Worm (Caenorhabditis elegans) whole organism, young adult: ENCODE results near the gene twk-32.

Experiments
- C06A6.2 ChIP-seq: fragments of 200-800 bp; sonication (Bioruptor generic); conservative IDR thresholded peaks from 2 replicates; pipeline ENCODE4 v1.3.6; 2022; ENCODE audit warnings: missing genetic modification characterization, missing compliant biosample characterization
- K12H6.12 ChIP-seq: fragments of 200-800 bp; sonication (Bioruptor generic); optimal IDR thresholded peaks from 2 replicates; lab custom pipeline; 2018; ENCODE audit warnings: mild to moderate bottlenecking, missing genetic modification characterization, missing compliant biosample characterization
- akir-1 ChIP-seq: fragments of 200-800 bp; sonication (Bioruptor generic); optimal IDR thresholded peaks from 2 replicates; lab custom pipeline; 2018; ENCODE audit warnings: mild to moderate bottlenecking, missing genetic modification characterization, moderate library complexity, missing compliant biosample characterization
- ceh-27 ChIP-seq: fragments of 200-800 bp; sonication (Bioruptor generic); optimal IDR thresholded peaks from 2 replicates; lab custom pipeline; 2018; ENCODE audit warnings: mild to moderate bottlenecking, missing genetic modification characterization, moderate library complexity, missing compliant biosample characterization
- madf-6 ChIP-seq: fragments of 200-800 bp; sonication (Bioruptor generic); IDR thresholded peaks from 2 replicates; pipeline ENCODE4 v1.3.6; 2022; ENCODE audit warnings: missing genetic modification reagents, missing genetic modification characterization, missing compliant biosample characterization
- madf-8 ChIP-seq: fragments of 200-800 bp; sonication (Bioruptor generic); conservative IDR thresholded peaks from 2 replicates; pipeline ENCODE4 v1.3.6; 2022; ENCODE audit warnings: missing genetic modification reagents, missing genetic modification characterization, missing compliant biosample characterization
- somi-1 ChIP-seq: fragments of 200-800 bp; sonication (Bioruptor generic); optimal IDR thresholded peaks from 2 replicates; lab custom pipeline; 2018; ENCODE audit warnings: mild to moderate bottlenecking, missing genetic modification characterization, missing compliant biosample characterization
- sptf-2 ChIP-seq: fragments of 200-800 bp; sonication (Bioruptor generic); optimal IDR thresholded peaks from 2 replicates; lab custom pipeline; 2018; ENCODE audit warnings: mild to moderate bottlenecking, missing genetic modification characterization, missing compliant biosample characterization
- ztf-18 ChIP-seq: sonication (generic microtip); optimal IDR thresholded peaks from 2 replicates; lab custom pipeline; 2016; ENCODE audit warnings: missing genotype, mild to moderate bottlenecking, missing genetic modification characterization, missing compliant biosample characterization
- ztf-6 ChIP-seq: fragments of 200-800 bp; sonication (Bioruptor generic); IDR thresholded peaks from 2 replicates; pipeline ENCODE4 v1.3.6; 2022; ENCODE audit warnings: missing genetic modification reagents, missing genetic modification characterization, missing compliant biosample characterization

DNA sequence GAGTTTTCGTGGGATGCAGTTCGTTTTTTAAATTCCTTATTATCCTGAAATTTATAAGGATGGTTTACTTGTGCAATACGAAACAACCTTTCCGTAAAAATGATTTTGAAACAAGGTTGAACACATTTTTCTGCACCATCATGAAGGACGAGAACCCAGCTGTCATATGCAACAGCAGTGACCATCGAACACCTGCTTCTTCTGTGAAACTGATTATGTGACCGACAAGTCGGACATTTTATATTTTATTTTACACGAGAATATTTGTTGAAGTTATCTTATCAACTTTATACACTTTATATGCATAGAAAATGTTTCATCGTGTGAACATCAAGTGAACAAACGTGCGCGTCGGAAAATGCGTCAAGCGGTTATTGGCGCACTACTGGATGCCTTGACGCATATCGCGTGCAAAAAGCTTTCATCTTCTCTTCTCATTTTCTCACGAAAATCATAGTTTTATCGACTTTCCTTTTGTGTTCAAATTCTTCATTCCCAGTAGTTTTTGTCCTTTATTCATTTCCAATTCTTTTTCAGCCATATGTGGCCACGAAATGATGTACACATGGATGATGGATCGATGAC is 22.5 kb downstream of the twk-32 start, which contains the start of gene sel-10:
- TF ChIP-seq madf-6 (GFP tag; lab: Robert Waterston, UW) (peak; percentile 71; the same call in 1 of the 2 replicates), akir-1 (GFP tag; lab: Kevin White, UChicago) (no peak), somi-1 (GFP tag; lab: Kevin White, UChicago) (no peak), madf-8 (0 out of 2 replicates have a peak, but pooled peaks have one; percentile 13), ztf-6 (no peak), C06A6.2 (GFP tag; lab: Robert Waterston, UW) (no peak), ceh-27 (GFP tag; lab: Kevin White, UChicago) (no peak), ztf-18 (tag; lab: Kevin White, UChicago) (peak; percentile 95), sptf-2 (no peak), K12H6.12 (tag; lab: Kevin White, UChicago) (peak; percentile 31)
